Fruit fly (Drosophila melanogaster) whole organism, embryonic: Measurements from ENCODE around the gene CG46440.

Source experiments
- Abd-B ChIP-seq: fragments of 200-800 bp; sonication (Bioruptor generic); optimal IDR thresholded peaks from 2 replicates; lab custom pipeline; 2018; ENCODE audit warnings: missing biosample characterization, mild to moderate bottlenecking, missing genetic modification characterization, moderate library complexity
- Adf1 ChIP-seq: fragments of 200-800 bp; sonication (Bioruptor generic); IDR thresholded peaks from 2 replicates; pipeline ENCODE4 v1.3.6; 2022; ENCODE audit warnings: missing biosample characterization, missing genetic modification characterization
- Atf-2 ChIP-seq: fragments of 200-800 bp; sonication (Bioruptor generic); optimal IDR thresholded peaks from 2 replicates; lab custom pipeline; 2016; ENCODE audit warnings: missing biosample characterization, missing genetic modification characterization
- BEAF-32 ChIP-seq: fragments of 200-800 bp; sonication (Bioruptor generic); optimal IDR thresholded peaks from 3 replicates; lab custom pipeline; 2017; ENCODE audit warnings: missing biosample characterization, missing genetic modification characterization, mild to moderate bottlenecking, moderate library complexity, missing genetic modification reagents
- BtbVII ChIP-seq: fragments of 200-800 bp; sonication (Bioruptor generic); optimal IDR thresholded peaks from 3 replicates; lab custom pipeline; 2017; ENCODE audit warnings: missing biosample characterization, mild to moderate bottlenecking, missing genetic modification characterization
- CG10431 ChIP-seq: fragments of 200-800 bp; sonication (Bioruptor generic); optimal IDR thresholded peaks from 3 replicates; lab custom pipeline; 2018; ENCODE audit warnings: missing biosample characterization, mild to moderate bottlenecking, missing genetic modification characterization
- CG10543 ChIP-seq: fragments of 200-800 bp; sonication (Bioruptor generic); optimal IDR thresholded peaks from 3 replicates; lab custom pipeline; 2017; ENCODE audit warnings: missing biosample characterization, mild to moderate bottlenecking, missing genetic modification characterization, moderate library complexity
- CG11247 ChIP-seq: fragments of 200-800 bp; sonication (Bioruptor generic); IDR thresholded peaks from 2 replicates; pipeline ENCODE4 v1.3.6; 2022; ENCODE audit warnings: missing biosample characterization, missing genetic modification characterization
- CG1529 ChIP-seq: fragments of 200-800 bp; sonication (Bioruptor generic); optimal IDR thresholded peaks from 3 replicates; lab custom pipeline; 2018; ENCODE audit warnings: missing biosample characterization, missing genetic modification characterization
- CG15514 ChIP-seq: fragments of 200-800 bp; sonication (Bioruptor generic); optimal IDR thresholded peaks from 3 replicates; lab custom pipeline; 2017; ENCODE audit warnings: missing biosample characterization, missing genetic modification characterization, mild to moderate bottlenecking, moderate library complexity, missing genetic modification reagents
- CG1603 ChIP-seq: fragments of 200-800 bp; sonication (Bioruptor generic); optimal IDR thresholded peaks from 2 replicates; lab custom pipeline; 2019; ENCODE audit warnings: missing biosample characterization, mild to moderate bottlenecking, missing genetic modification characterization, moderate library complexity
- CG1832 ChIP-seq: fragments of 200-800 bp; sonication (Bioruptor generic); optimal IDR thresholded peaks from 2 replicates; lab custom pipeline; 2017; ENCODE audit warnings: missing biosample characterization, mild to moderate bottlenecking, missing genetic modification characterization, inconsistent platforms
- CG2199 ChIP-seq: fragments of 200-800 bp; sonication (Bioruptor generic); IDR thresholded peaks from 3 replicates; pipeline ENCODE4 v1.3.6; 2022; ENCODE audit warnings: missing biosample characterization, missing genetic modification characterization
- CG30020 ChIP-seq: fragments of 200-800 bp; optimal IDR thresholded peaks from 2 replicates; lab custom pipeline; 2019; ENCODE audit warnings: missing biosample characterization, mild to moderate bottlenecking, missing genetic modification characterization, moderate library complexity
- CG32772 ChIP-seq: fragments of 200-800 bp; sonication (Bioruptor generic); IDR thresholded peaks from 2 replicates; pipeline ENCODE4 v1.3.6; 2022; ENCODE audit warnings: missing biosample characterization, missing genetic modification characterization
- CG34422 ChIP-seq: fragments of 200-800 bp; sonication (Bioruptor generic); IDR thresholded peaks from 3 replicates; pipeline ENCODE4 v1.3.6; 2022; ENCODE audit warnings: missing biosample characterization, missing genetic modification characterization
- CG3847 ChIP-seq: fragments of 200-800 bp; sonication (Bioruptor generic); IDR thresholded peaks from 2 replicates; pipeline ENCODE4 v1.3.6; 2022; ENCODE audit warnings: missing biosample characterization, missing genetic modification characterization
- CG5245 ChIP-seq: fragments of 200-800 bp; sonication (Bioruptor generic); optimal IDR thresholded peaks from 3 replicates; lab custom pipeline; 2016; ENCODE audit warnings: missing biosample characterization, missing genetic modification characterization
- CG6791 ChIP-seq: fragments of 200-800 bp; sonication (Bioruptor generic); IDR thresholded peaks from 3 replicates; pipeline ENCODE4 v1.3.6; 2022; ENCODE audit warnings: missing biosample characterization, missing genetic modification characterization; ENCODE audit not compliant: partially characterized antibody
- CG8290 ChIP-seq, 3 experiments: fragments of 200-800 bp; sonication (Bioruptor generic); optimal IDR thresholded peaks; 2 replicates each; lab custom pipeline; 2016 to 2019; ENCODE audit warnings: missing biosample characterization in 3 of 3, missing genetic modification characterization in 3 of 3, mild to moderate bottlenecking in 2 of 3, moderate library complexity in 1 of 3
- CG9932 ChIP-seq: fragments of 200-800 bp; sonication (Bioruptor generic); IDR thresholded peaks from 2 replicates; pipeline ENCODE4 v1.3.6; 2022; ENCODE audit warnings: missing biosample characterization, missing genetic modification characterization
- Deaf1 ChIP-seq: fragments of 200-800 bp; optimal IDR thresholded peaks from 3 replicates; lab custom pipeline; 2019; ENCODE audit warnings: missing biosample characterization, mild to moderate bottlenecking, missing genetic modification characterization, moderate library complexity
- Dip2 ChIP-seq: fragments of 200-800 bp; sonication (Bioruptor generic); IDR thresholded peaks from 2 replicates; pipeline ENCODE4 v1.3.6; 2022; ENCODE audit warnings: missing biosample characterization, missing genetic modification characterization
- Drgx ChIP-seq: fragments of 200-800 bp; sonication (Bioruptor generic); IDR thresholded peaks from 2 replicates; pipeline ENCODE4 v1.3.6; 2022; ENCODE audit warnings: missing biosample characterization, missing genetic modification characterization
- Fer3 ChIP-seq: fragments of 200-800 bp; sonication (Bioruptor generic); optimal IDR thresholded peaks from 2 replicates; lab custom pipeline; 2018; ENCODE audit warnings: missing biosample characterization, mild to moderate bottlenecking, missing genetic modification characterization, moderate library complexity
- GATAe ChIP-seq: fragments of 200-800 bp; sonication (Bioruptor generic); conservative IDR thresholded peaks from 2 replicates; pipeline ENCODE4 v1.3.6; 2022; ENCODE audit warnings: missing biosample characterization, missing genetic modification characterization
- HLH4C ChIP-seq: fragments of 200-800 bp; sonication (Bioruptor generic); IDR thresholded peaks from 3 replicates; pipeline ENCODE4 v1.3.6; 2022; ENCODE audit warnings: missing biosample characterization, missing genetic modification characterization; ENCODE audit not compliant: partially characterized antibody
- Mes4 ChIP-seq: fragments of 200-800 bp; sonication (Bioruptor generic); optimal IDR thresholded peaks from 2 replicates; lab custom pipeline; 2016; ENCODE audit warnings: missing biosample characterization, missing genetic modification characterization
- Nf-YC ChIP-seq: fragments of 200-800 bp; optimal IDR thresholded peaks from 3 replicates; lab custom pipeline; 2019; ENCODE audit warnings: missing biosample characterization, mild to moderate bottlenecking, missing genetic modification characterization, moderate library complexity
- Sox100B ChIP-seq: fragments of 200-800 bp; sonication (Bioruptor generic); optimal IDR thresholded peaks from 3 replicates; lab custom pipeline; 2018; ENCODE audit warnings: missing biosample characterization, mild to moderate bottlenecking, missing genetic modification characterization
- Taf1 ChIP-seq: fragments of 200-800 bp; sonication (Bioruptor generic); IDR thresholded peaks from 2 replicates; pipeline ENCODE4 v1.3.6; 2022; ENCODE audit warnings: missing biosample characterization, missing genetic modification characterization
- amos ChIP-seq: fragments of 200-800 bp; sonication (Bioruptor generic); IDR thresholded peaks from 2 replicates; pipeline ENCODE4 v1.3.6; 2022; ENCODE audit warnings: missing biosample characterization, missing genetic modification characterization; ENCODE audit not compliant: partially characterized antibody
- chif ChIP-seq, 2 experiments: fragments of 200-800 bp; sonication (Bioruptor generic); optimal IDR thresholded peaks; 3 replicates each; lab custom pipeline; 2016; ENCODE audit warnings: missing biosample characterization in 2 of 2, missing genetic modification characterization in 2 of 2
- chm ChIP-seq: fragments of 200-800 bp; sonication (Bioruptor generic); IDR thresholded peaks from 2 replicates; pipeline ENCODE4 v1.3.6; 2022; ENCODE audit warnings: missing biosample characterization, missing genetic modification characterization
- ci ChIP-seq: fragments of 200-800 bp; sonication (Bioruptor generic); IDR thresholded peaks from 3 replicates; pipeline ENCODE4 v1.3.6; 2022; ENCODE audit warnings: missing biosample characterization, missing genetic modification characterization
- hbn ChIP-seq: fragments of 200-800 bp; sonication (Bioruptor generic); IDR thresholded peaks from 2 replicates; pipeline ENCODE4 v1.3.6; 2022; ENCODE audit warnings: missing biosample characterization, missing genetic modification characterization; ENCODE audit not compliant: partially characterized antibody
- lilli ChIP-seq: fragments of 200-800 bp; sonication (Bioruptor generic); optimal IDR thresholded peaks from 3 replicates; lab custom pipeline; 2016; ENCODE audit warnings: missing biosample characterization, missing genetic modification characterization
- nmo ChIP-seq: fragments of 200-800 bp; sonication (Bioruptor generic); optimal IDR thresholded peaks from 2 replicates; lab custom pipeline; 2018; ENCODE audit warnings: missing biosample characterization, mild to moderate bottlenecking, missing genetic modification characterization, moderate library complexity
- pan ChIP-seq, 4 experiments: fragments of >200 bp in 3 of 4; fragments of 200-800 bp in 1 of 4; sonication (Bioruptor generic) in 1 of 4; optimal IDR thresholded peaks in 3 of 4; IDR thresholded peaks in 1 of 4; 2 replicates each; pipeline versions ENCODE4 v1.3.6 to Lab custom; 2017 to 2022; ENCODE audit warnings: missing biosample characterization in 2 of 4, missing genetic modification characterization in 2 of 4, mixed read lengths in 1 of 4
- pzg ChIP-seq: fragments of 200-800 bp; sonication (Bioruptor generic); optimal IDR thresholded peaks from 3 replicates; lab custom pipeline; 2018; ENCODE audit warnings: missing biosample characterization, mild to moderate bottlenecking, missing genetic modification characterization, moderate library complexity
- row ChIP-seq: fragments of 200-800 bp; sonication (Bioruptor generic); IDR thresholded peaks from 3 replicates; pipeline ENCODE4 v1.3.6; 2022; ENCODE audit warnings: missing biosample characterization, missing genetic modification characterization
- sc ChIP-seq, 3 experiments: fragments of >200 bp in 2 of 3; fragments of 200-800 bp in 1 of 3; sonication (Bioruptor generic) in 1 of 3; optimal IDR thresholded peaks; 2 replicates in 2 of 3; 3 replicates in 1 of 3; lab custom pipeline; 2017; ENCODE audit warnings: mild to moderate bottlenecking in 1 of 3, missing biosample characterization in 1 of 3, missing genetic modification characterization in 1 of 3, missing genetic modification reagents in 1 of 3
- sens ChIP-seq: fragments of 200-800 bp; sonication (Bioruptor generic); peaks from one replicate; lab custom pipeline; 2016; ENCODE audit warnings: missing biosample characterization, missing genetic modification characterization
- sob ChIP-seq: fragments of 200-800 bp; sonication (Bioruptor generic); IDR thresholded peaks from 2 replicates; pipeline ENCODE4 v1.3.6; 2022; ENCODE audit warnings: missing biosample characterization, missing genetic modification characterization
- sqz ChIP-seq: fragments of 200-800 bp; sonication (Bioruptor generic); optimal IDR thresholded peaks from 3 replicates; lab custom pipeline; 2018; ENCODE audit warnings: missing biosample characterization, mild to moderate bottlenecking, missing genetic modification characterization
- twi ChIP-seq: fragments of 200-800 bp; optimal IDR thresholded peaks from 2 replicates; lab custom pipeline; 2019; ENCODE audit warnings: missing biosample characterization, mild to moderate bottlenecking, missing genetic modification characterization, moderate library complexity
- vvl ChIP-seq: fragments of 200-800 bp; sonication (Bioruptor generic); IDR thresholded peaks from 2 replicates; pipeline ENCODE4 v1.3.6; 2022; ENCODE audit warnings: missing biosample characterization, missing genetic modification characterization
- zfh1 ChIP-seq: fragments of 200-800 bp; sonication (Bioruptor generic); IDR thresholded peaks from 3 replicates; pipeline ENCODE4 v1.3.6; 2022; ENCODE audit warnings: missing biosample characterization, missing genetic modification characterization

The CG46440 gene

DNA sequence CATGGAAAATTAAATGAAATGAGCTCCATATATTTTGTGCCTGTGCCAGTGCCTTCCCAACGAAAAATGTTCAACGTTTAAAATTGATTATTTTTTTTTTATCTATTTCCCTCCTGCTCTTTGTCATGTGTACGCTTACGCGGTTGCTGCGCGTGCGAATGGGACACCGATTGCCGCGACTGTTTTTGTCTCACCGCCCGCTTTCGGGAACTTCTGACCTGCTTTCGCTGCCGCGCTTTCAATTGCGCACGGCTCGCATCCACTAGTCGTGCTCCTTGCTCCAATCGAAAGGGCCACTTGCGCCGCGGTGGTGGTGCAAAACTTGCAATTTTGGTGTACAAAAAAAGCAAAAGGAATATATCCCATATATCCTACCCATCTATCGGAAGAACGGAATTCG is 2.9 kb upstream of the CG46440 start (continued):
- TF ChIP-seq Mes4 (GFP tag; lab: Kevin White, UChicago) = no peak
- peak; percentile 77 for TF ChIP-seq sens (GFP tag; lab: Kevin White, UChicago)
- peak; percentile 54; the same call in 1 of the 2 replicates for TF ChIP-seq sob (GFP tag; lab: Robert Waterston, UW)
- peak; percentile 69 for TF ChIP-seq Adf1 (GFP tag; lab: Robert Waterston, UW)
- TF ChIP-seq pzg (GFP tag; lab: Kevin White, UChicago) = peak; percentile 37
- TF ChIP-seq Fer3 = no peak
- 0 out of 2 replicates have a peak, but pooled peaks have one; percentile 21 for TF ChIP-seq hbn (GFP tag; lab: Robert Waterston, UW)
- peak; percentile 30 for TF ChIP-seq BtbVII (GFP tag; lab: Kevin White, UChicago)
- peak; percentile 31; the same call in 1 of the 2 replicates for TF ChIP-seq CG3847 (GFP tag; lab: Robert Waterston, UW)
- 0 out of 2 replicates have a peak, but pooled peaks have one; percentile 18 for TF ChIP-seq CG9932 (GFP tag; lab: Robert Waterston, UW)
- no peak for TF ChIP-seq BEAF-32 (GFP tag; lab: Kevin White, UChicago)
- TF ChIP-seq Atf-2 (GFP tag; lab: Kevin White, UChicago) = no peak
- TF ChIP-seq CG11247 (GFP tag; lab: Robert Waterston, UW) = no peak
- TF ChIP-seq nmo (GFP tag; lab: Kevin White, UChicago) = peak; percentile 33
- TF ChIP-seq Dip2 = no peak
- TF ChIP-seq chm (GFP tag; lab: Robert Waterston, UW) = 0 out of 2 replicates have a peak, but pooled peaks have one; percentile 62
- TF ChIP-seq CG30020 = no peak
- TF ChIP-seq sqz = peak; percentile 99
- TF ChIP-seq CG32772 (GFP tag; lab: Robert Waterston, UW) = peak; percentile 91
- no peak for TF ChIP-seq pan (optimal IDR thresholded peaks at IDR 0.05; lab: Kevin White, UChicago)
- TF ChIP-seq pan (GFP tag; optimal IDR thresholded peaks at IDR 0.05 in 1 of 2, IDR thresholded peaks at IDR 0.05 in 1 of 2) = peak in 1 of 2 experiments; percentile 69
- TF ChIP-seq zfh1 = 0 out of 3 replicates have a peak, but pooled peaks have one; percentile 31
- no peak for TF ChIP-seq chif (GFP tag; optimal IDR thresholded peaks at IDR 0.05; lab: Kevin White, UChicago)
- peak; percentile 49; the same call in 1 of the 2 replicates for TF ChIP-seq amos (GFP tag; lab: Robert Waterston, UW)
- peak; percentile 59 for TF ChIP-seq GATAe (GFP tag; lab: Robert Waterston, UW)
- TF ChIP-seq ci = peak; percentile 61; the same call in 2 of the 3 replicates
- peak; percentile 73 for TF ChIP-seq Nf-YC (tag; lab: Kevin White, UChicago)
- TF ChIP-seq Deaf1 (tag; lab: Kevin White, UChicago) = peak; percentile 7
- peak; percentile 15; the same call in 1 of the 3 replicates for TF ChIP-seq HLH4C
- peak; percentile 39 for TF ChIP-seq CG1603
- TF ChIP-seq Abd-B = peak; percentile 5
- no peak for TF ChIP-seq CG8290 (GFP tag; optimal IDR thresholded peaks at IDR 0.05; lab: Kevin White, UChicago)
- peak in 1 of 2 experiments; percentile 77 for TF ChIP-seq CG8290 (tag; optimal IDR thresholded peaks at IDR 0.05; lab: Kevin White, UChicago)
- peak; percentile 49 for TF ChIP-seq vvl
- TF ChIP-seq CG10431 (GFP tag; lab: Kevin White, UChicago) = peak; percentile 28
- TF ChIP-seq Drgx (GFP tag; lab: Robert Waterston, UW) = peak; percentile 58
- no peak for TF ChIP-seq Taf1
- TF ChIP-seq lilli (GFP tag; lab: Kevin White, UChicago) = peak; percentile 19
- peak; percentile 82 for TF ChIP-seq CG2199 (GFP tag; lab: Robert Waterston, UW)
- peak; percentile 1 for TF ChIP-seq CG1529 (GFP tag; lab: Kevin White, UChicago)
- TF ChIP-seq CG5245 (GFP tag; lab: Kevin White, UChicago) = no peak
- TF ChIP-seq CG10543 = peak; percentile 57
- 0 out of 3 replicates have a peak, but pooled peaks have one; percentile 27 for TF ChIP-seq CG6791 (GFP tag; lab: Robert Waterston, UW)
- no peak for TF ChIP-seq sc (optimal IDR thresholded peaks at IDR 0.05; lab: Kevin White, UChicago)
- TF ChIP-seq sc (GFP tag; optimal IDR thresholded peaks at IDR 0.05; lab: Kevin White, UChicago) = no peak
- TF ChIP-seq CG15514 = peak; percentile 24
- TF ChIP-seq Sox100B = no peak
- TF ChIP-seq twi = no peak
- TF ChIP-seq row = peak; percentile 43; the same call in 2 of the 3 replicates
- TF ChIP-seq CG34422 (GFP tag; lab: Robert Waterston, UW) = peak; percentile 85
- TF ChIP-seq CG1832 (GFP tag; lab: Kevin White, UChicago) = peak; percentile 99
